Fruit fly (Drosophila melanogaster) whole organism, embryonic: Measurements from ENCODE around the gene Cpr67Fa2.
A peak's percentile ranks its signal among the peaks of the same experiment; 100 is the strongest.

ENCODE experiments used
- Antp ChIP-seq: fragments of 200-800 bp; sonication (Bioruptor generic); optimal IDR thresholded peaks from 3 replicates; lab custom pipeline; 2016; ENCODE audit warnings: missing biosample characterization, missing genetic modification characterization
- Atf3 ChIP-seq: fragments of 200-800 bp; sonication (Bioruptor generic); optimal IDR thresholded peaks from 3 replicates; lab custom pipeline; 2016; ENCODE audit warnings: missing biosample characterization, missing genetic modification characterization
- B-H1 ChIP-seq: fragments of 200-800 bp; sonication (Bioruptor generic); IDR thresholded peaks from 3 replicates; pipeline ENCODE4 v1.3.6; 2022; ENCODE audit warnings: missing biosample characterization, missing genetic modification characterization
- Bteb2 ChIP-seq: fragments of 200-800 bp; sonication (Bioruptor generic); optimal IDR thresholded peaks from 2 replicates; lab custom pipeline; 2016; ENCODE audit warnings: missing biosample characterization, missing genetic modification characterization
- CG10565 ChIP-seq: fragments of 200-800 bp; sonication (Bioruptor generic); optimal IDR thresholded peaks from 3 replicates; lab custom pipeline; 2016; ENCODE audit warnings: missing biosample characterization, mild to moderate bottlenecking, missing genetic modification characterization
- CG11398 ChIP-seq: fragments of 200-800 bp; sonication (Bioruptor generic); optimal IDR thresholded peaks from 2 replicates; lab custom pipeline; 2016; ENCODE audit warnings: missing biosample characterization, missing genetic modification characterization
- CG11560 ChIP-seq: fragments of 200-800 bp; sonication (Bioruptor generic); IDR thresholded peaks from 3 replicates; pipeline ENCODE4 v1.3.6; 2022; ENCODE audit warnings: missing biosample characterization, missing genetic modification characterization
- CG12155 ChIP-seq: fragments of 200-800 bp; sonication (Bioruptor generic); optimal IDR thresholded peaks from 3 replicates; lab custom pipeline; 2016; ENCODE audit warnings: missing biosample characterization, missing genetic modification characterization
- CG12299 ChIP-seq: fragments of 200-800 bp; sonication (Bioruptor generic); optimal IDR thresholded peaks from 2 replicates; lab custom pipeline; 2018; ENCODE audit warnings: missing biosample characterization, mild to moderate bottlenecking, missing genetic modification characterization
- CG13894 ChIP-seq: fragments of 200-800 bp; sonication (Bioruptor generic); optimal IDR thresholded peaks from 3 replicates; lab custom pipeline; 2018; ENCODE audit warnings: missing biosample characterization, mild to moderate bottlenecking, missing genetic modification characterization, moderate library complexity
- CG15696 ChIP-seq: fragments of 200-800 bp; sonication (Bioruptor generic); optimal IDR thresholded peaks from 2 replicates; lab custom pipeline; 2019; ENCODE audit warnings: missing biosample characterization, mild to moderate bottlenecking, missing genetic modification characterization, moderate library complexity
- CG1647 ChIP-seq: fragments of 200-800 bp; sonication (Bioruptor generic); optimal IDR thresholded peaks from 3 replicates; lab custom pipeline; 2016; ENCODE audit warnings: missing biosample characterization, missing genetic modification characterization
- CG17361 ChIP-seq: fragments of 200-800 bp; sonication (Bioruptor generic); IDR thresholded peaks from 3 replicates; pipeline ENCODE4 v1.3.6; 2022; ENCODE audit warnings: missing biosample characterization, missing genetic modification characterization
- CG1792 ChIP-seq: fragments of 200-800 bp; sonication (Bioruptor generic); optimal IDR thresholded peaks from 2 replicates; lab custom pipeline; 2016; ENCODE audit warnings: missing biosample characterization, missing genetic modification characterization
- CG2120 ChIP-seq: fragments of 200-800 bp; sonication (Bioruptor generic); optimal IDR thresholded peaks from 3 replicates; lab custom pipeline; 2016; ENCODE audit warnings: missing biosample characterization, missing genetic modification characterization
- CG2129 ChIP-seq: fragments of 200-800 bp; sonication (Bioruptor generic); IDR thresholded peaks from 2 replicates; pipeline ENCODE4 v1.3.6; 2022; ENCODE audit warnings: missing biosample characterization, missing genetic modification characterization; ENCODE audit not compliant: partially characterized antibody
- CG3281 ChIP-seq: fragments of 200-800 bp; sonication (Bioruptor generic); optimal IDR thresholded peaks from 3 replicates; lab custom pipeline; 2017; ENCODE audit warnings: missing biosample characterization, mild to moderate bottlenecking, missing genetic modification characterization
- CG3838 ChIP-seq: fragments of 200-800 bp; sonication (Bioruptor generic); optimal IDR thresholded peaks from 3 replicates; lab custom pipeline; 2016; ENCODE audit warnings: missing biosample characterization, missing genetic modification characterization
- CG6683 ChIP-seq: fragments of 200-800 bp; sonication (Bioruptor generic); optimal IDR thresholded peaks from 2 replicates; lab custom pipeline; 2017; ENCODE audit warnings: missing biosample characterization, mild to moderate bottlenecking, missing genetic modification characterization, missing genetic modification reagents
- CG7786 ChIP-seq: fragments of 200-800 bp; sonication (Bioruptor generic); optimal IDR thresholded peaks from 2 replicates; lab custom pipeline; 2016; ENCODE audit warnings: missing biosample characterization, missing genetic modification characterization
- CG7928 ChIP-seq: fragments of 200-800 bp; sonication (Bioruptor generic); optimal IDR thresholded peaks from 2 replicates; lab custom pipeline; 2017; ENCODE audit warnings: missing biosample characterization, mild to moderate bottlenecking, missing genetic modification characterization
- CG8359 ChIP-seq: fragments of 200-800 bp; sonication (Bioruptor generic); optimal IDR thresholded peaks from 2 replicates; lab custom pipeline; 2017; ENCODE audit warnings: missing biosample characterization, mild to moderate bottlenecking, missing genetic modification characterization, borderline replicate concordance
- CG8388 ChIP-seq: fragments of 200-800 bp; sonication (Bioruptor generic); optimal IDR thresholded peaks from 2 replicates; lab custom pipeline; 2019; ENCODE audit warnings: missing biosample characterization, mild to moderate bottlenecking, missing genetic modification characterization, moderate library complexity
- CG9797 ChIP-seq: fragments of 200-800 bp; sonication (Bioruptor generic); optimal IDR thresholded peaks from 3 replicates; lab custom pipeline; 2018; ENCODE audit warnings: missing biosample characterization, mild to moderate bottlenecking, missing genetic modification characterization
- CkIIα-i1 ChIP-seq: fragments of 200-800 bp; sonication (Bioruptor generic); IDR thresholded peaks from 2 replicates; pipeline ENCODE4 v1.3.6; 2022; ENCODE audit warnings: missing biosample characterization, missing genetic modification characterization
- Dad ChIP-seq: fragments of 200-800 bp; sonication (Bioruptor generic); optimal IDR thresholded peaks from 3 replicates; lab custom pipeline; 2016; ENCODE audit warnings: missing biosample characterization, missing genetic modification characterization
- Dip3 ChIP-seq: fragments of 200-800 bp; sonication (Bioruptor generic); optimal IDR thresholded peaks from 3 replicates; lab custom pipeline; 2016; ENCODE audit warnings: missing biosample characterization, missing genetic modification characterization
- ERR ChIP-seq: fragments of 200-800 bp; sonication (Bioruptor generic); optimal IDR thresholded peaks from 2 replicates; lab custom pipeline; 2016; ENCODE audit warnings: missing biosample characterization, missing genetic modification characterization
- Nf-YC ChIP-seq: fragments of 200-800 bp; optimal IDR thresholded peaks from 3 replicates; lab custom pipeline; 2019; ENCODE audit warnings: missing biosample characterization, mild to moderate bottlenecking, missing genetic modification characterization, moderate library complexity
- PHDP ChIP-seq: fragments of 200-800 bp; sonication (Bioruptor generic); optimal IDR thresholded peaks from 3 replicates; lab custom pipeline; 2018; ENCODE audit warnings: missing biosample characterization, mild to moderate bottlenecking, missing genetic modification characterization, moderate library complexity
- Poxn ChIP-seq: fragments of 200-800 bp; sonication (Bioruptor generic); IDR thresholded peaks from 2 replicates; pipeline ENCODE4 v1.3.6; 2022; ENCODE audit warnings: missing biosample characterization, missing genetic modification characterization
- Ssrp ChIP-seq: fragments of 200-800 bp; sonication (Bioruptor generic); optimal IDR thresholded peaks from 2 replicates; lab custom pipeline; 2018; ENCODE audit warnings: missing biosample characterization, mild to moderate bottlenecking, missing genetic modification characterization, moderate library complexity
- cad ChIP-seq: fragments of >200 bp; optimal IDR thresholded peaks from 2 replicates; lab custom pipeline; 2017; ENCODE audit warnings: missing biosample characterization, missing genetic modification characterization
- corto ChIP-seq: fragments of 200-800 bp; sonication (Bioruptor generic); optimal IDR thresholded peaks from 2 replicates; lab custom pipeline; 2016; ENCODE audit warnings: missing biosample characterization, mild to moderate bottlenecking, missing genetic modification characterization, moderate library complexity
- en ChIP-seq: fragments of 200-800 bp; sonication (Bioruptor generic); optimal IDR thresholded peaks from 2 replicates; lab custom pipeline; 2016; ENCODE audit warnings: missing biosample characterization, missing genetic modification characterization
- eyg ChIP-seq: fragments of 200-800 bp; sonication (Bioruptor generic); optimal IDR thresholded peaks from 3 replicates; lab custom pipeline; 2016; ENCODE audit warnings: missing biosample characterization, missing genetic modification characterization
- fd102C ChIP-seq: fragments of 200-800 bp; sonication (Bioruptor generic); optimal IDR thresholded peaks from 2 replicates; lab custom pipeline; 2018; ENCODE audit warnings: missing biosample characterization, mild to moderate bottlenecking, missing genetic modification characterization, moderate library complexity
- gem ChIP-seq: fragments of 200-800 bp; sonication (Bioruptor generic); optimal IDR thresholded peaks from 2 replicates; lab custom pipeline; 2019; ENCODE audit warnings: missing biosample characterization, mild to moderate bottlenecking, missing genetic modification characterization, moderate library complexity
- gsb ChIP-seq: fragments of 200-800 bp; sonication (Bioruptor generic); IDR thresholded peaks from 2 replicates; pipeline ENCODE4 v1.3.6; 2022; ENCODE audit warnings: missing biosample characterization, missing genetic modification characterization
- ham ChIP-seq: fragments of 200-800 bp; sonication (Bioruptor generic); IDR thresholded peaks from 2 replicates; pipeline ENCODE4 v1.3.6; 2022; ENCODE audit warnings: missing biosample characterization, missing genetic modification characterization
- hbn ChIP-seq: fragments of 200-800 bp; sonication (Bioruptor generic); IDR thresholded peaks from 2 replicates; pipeline ENCODE4 v1.3.6; 2022; ENCODE audit warnings: missing biosample characterization, missing genetic modification characterization; ENCODE audit not compliant: partially characterized antibody
- lilli ChIP-seq: fragments of 200-800 bp; sonication (Bioruptor generic); optimal IDR thresholded peaks from 3 replicates; lab custom pipeline; 2016; ENCODE audit warnings: missing biosample characterization, missing genetic modification characterization
- lmd ChIP-seq: fragments of 200-800 bp; sonication (Bioruptor generic); IDR thresholded peaks from 2 replicates; pipeline ENCODE4 v1.3.6; 2022; ENCODE audit warnings: missing biosample characterization, missing genetic modification characterization
- maf-S ChIP-seq: fragments of 200-800 bp; sonication (Bioruptor generic); optimal IDR thresholded peaks from 2 replicates; lab custom pipeline; 2016; ENCODE audit warnings: missing biosample characterization, missing genetic modification characterization
- nau ChIP-seq: fragments of 200-800 bp; sonication (Bioruptor generic); optimal IDR thresholded peaks from 3 replicates; lab custom pipeline; 2017; ENCODE audit warnings: missing biosample characterization, mild to moderate bottlenecking, missing genetic modification characterization, missing genetic modification reagents
- nerfin-1 ChIP-seq: fragments of 200-800 bp; sonication (Bioruptor generic); optimal IDR thresholded peaks from 3 replicates; lab custom pipeline; 2019; ENCODE audit warnings: missing biosample characterization, mild to moderate bottlenecking, missing genetic modification characterization, moderate library complexity
- pita ChIP-seq: fragments of 200-800 bp; sonication (Bioruptor generic); optimal IDR thresholded peaks from 2 replicates; lab custom pipeline; 2017; ENCODE audit warnings: missing biosample characterization, mild to moderate bottlenecking, missing genetic modification characterization
- sim ChIP-seq: fragments of 200-800 bp; sonication (Bioruptor generic); IDR thresholded peaks from 2 replicates; pipeline ENCODE4 v1.3.6; 2022; ENCODE audit warnings: missing biosample characterization, missing genetic modification characterization
- trem ChIP-seq: fragments of 200-800 bp; optimal IDR thresholded peaks from 3 replicates; lab custom pipeline; 2019; ENCODE audit warnings: missing biosample characterization, mild to moderate bottlenecking, missing genetic modification characterization, moderate library complexity
- vnd ChIP-seq: fragments of 200-800 bp; sonication (Bioruptor generic); IDR thresholded peaks from 3 replicates; pipeline ENCODE4 v1.3.6; 2022; ENCODE audit warnings: missing biosample characterization, missing genetic modification characterization; ENCODE audit not compliant: partially characterized antibody

Cpr67Fa2 gene

dm6 chr3L:10852347-10853130 lies 39.0 kb upstream of the Cpr67Fa2 start (continued):
- no peak for TF ChIP-seq CG7786 (GFP tag; lab: Kevin White, UChicago)
- no peak for TF ChIP-seq CG9797
- TF ChIP-seq Atf3 = no peak
- no peak for TF ChIP-seq fd102C
- TF ChIP-seq en (GFP tag; lab: Kevin White, UChicago) = no peak
- TF ChIP-seq cad = peak; percentile 7
- TF ChIP-seq CG1792 (GFP tag; lab: Kevin White, UChicago) = no peak
- no peak for TF ChIP-seq Poxn (GFP tag; lab: Robert Waterston, UW)
- TF ChIP-seq CG6683 (GFP tag; lab: Kevin White, UChicago) = no peak
- no peak for TF ChIP-seq CG7928 (GFP tag; lab: Kevin White, UChicago)
- no peak for TF ChIP-seq hbn
- no peak for TF ChIP-seq eyg (GFP tag; lab: Kevin White, UChicago)
- TF ChIP-seq ham = no peak
- TF ChIP-seq CG3281 (GFP tag; lab: Kevin White, UChicago) = no peak
- no peak for TF ChIP-seq CG2120 (GFP tag; lab: Kevin White, UChicago)
- TF ChIP-seq CG1647 (GFP tag; lab: Kevin White, UChicago) = no peak
- no peak for TF ChIP-seq CG2129 (GFP tag; lab: Robert Waterston, UW)
- peak; percentile 71 for TF ChIP-seq CG13894 (tag; lab: Kevin White, UChicago)
- TF ChIP-seq maf-S (GFP tag; lab: Kevin White, UChicago) = no peak
- TF ChIP-seq nau (GFP tag; lab: Kevin White, UChicago) = no peak
- TF ChIP-seq gsb = no peak
- no peak for TF ChIP-seq CG8388 (GFP tag; lab: Kevin White, UChicago)
- TF ChIP-seq trem (tag; lab: Kevin White, UChicago) = no peak
- TF ChIP-seq gem (tag; lab: Kevin White, UChicago) = peak; percentile 24
- TF ChIP-seq Antp (GFP tag; lab: Kevin White, UChicago) = no peak
- no peak for TF ChIP-seq pita
- no peak for TF ChIP-seq CG17361
- TF ChIP-seq lilli = no peak
- TF ChIP-seq Ssrp (tag; lab: Kevin White, UChicago) = no peak
- no peak for TF ChIP-seq vnd
- TF ChIP-seq CG11560 = no peak
- no peak for TF ChIP-seq CkIIα-i1
- TF ChIP-seq sim (GFP tag; lab: Robert Waterston, UW) = no peak
- TF ChIP-seq nerfin-1 (tag; lab: Kevin White, UChicago) = peak; percentile 64
- no peak for TF ChIP-seq CG12299
- TF ChIP-seq corto (GFP tag; lab: Kevin White, UChicago) = peak; percentile 57
- no peak for TF ChIP-seq CG12155 (GFP tag; lab: Kevin White, UChicago)
- TF ChIP-seq ERR (GFP tag; lab: Kevin White, UChicago) = no peak
- TF ChIP-seq Dip3 = no peak
- no peak for TF ChIP-seq Dad (GFP tag; lab: Kevin White, UChicago)
- TF ChIP-seq lmd (GFP tag; lab: Robert Waterston, UW) = no peak
- TF ChIP-seq CG3838 (GFP tag; lab: Kevin White, UChicago) = no peak
- no peak for TF ChIP-seq Bteb2 (GFP tag; lab: Kevin White, UChicago)
- TF ChIP-seq CG10565 (GFP tag; lab: Kevin White, UChicago) = no peak
- TF ChIP-seq CG8359 (GFP tag; lab: Kevin White, UChicago) = no peak
- TF ChIP-seq CG11398 (GFP tag; lab: Kevin White, UChicago) = no peak
- no peak for TF ChIP-seq CG15696 (tag; lab: Kevin White, UChicago)
- TF ChIP-seq PHDP (tag; lab: Kevin White, UChicago) = no peak
- no peak for TF ChIP-seq Nf-YC (tag; lab: Kevin White, UChicago)
- no peak for TF ChIP-seq B-H1 (GFP tag; lab: Robert Waterston, UW)
